Fruit fly (Drosophila melanogaster) whole organism, wandering third instar larva: ENCODE measurements around the gene CG42458.

Experiments
- Abd-B ChIP-seq: fragments of >200 bp; optimal IDR thresholded peaks from 2 replicates; lab custom pipeline; 2017; ENCODE audit warnings: missing biosample characterization, missing genetic modification characterization
- CG9705 ChIP-seq: fragments of 200-800 bp; sonication (Bioruptor generic); optimal IDR thresholded peaks from 2 replicates; lab custom pipeline; 2018; ENCODE audit warnings: missing biosample characterization, mild to moderate bottlenecking, missing genetic modification characterization
- CrebA ChIP-seq: fragments of 200-800 bp; sonication (Bioruptor generic); optimal IDR thresholded peaks from 2 replicates; lab custom pipeline; 2016; ENCODE audit warnings: missing biosample characterization, mild to moderate bottlenecking, missing genetic modification characterization, borderline replicate concordance
- Dfd ChIP-seq: fragments of >200 bp; optimal IDR thresholded peaks from 2 replicates; lab custom pipeline; 2017; ENCODE audit warnings: missing biosample characterization, missing genetic modification characterization
- GATAd ChIP-seq: sonication (Bioruptor generic); optimal IDR thresholded peaks from 2 replicates; lab custom pipeline; 2016; ENCODE audit warnings: missing biosample characterization, missing genetic modification characterization
- Hnf4 ChIP-seq: fragments of 200-800 bp; sonication (Bioruptor generic); optimal IDR thresholded peaks from 2 replicates; lab custom pipeline; 2016; ENCODE audit warnings: missing biosample characterization, mild to moderate bottlenecking, missing genetic modification characterization
- Hr78 ChIP-seq: fragments of >200 bp; optimal IDR thresholded peaks from 2 replicates; lab custom pipeline; 2017; ENCODE audit warnings: missing biosample characterization, missing genetic modification characterization
- Hr83 ChIP-seq: fragments of 200-300 bp; sonication (Bioruptor generic); optimal IDR thresholded peaks from 2 replicates; lab custom pipeline; 2016; ENCODE audit warnings: missing biosample characterization, mild to moderate bottlenecking, missing genetic modification characterization, moderate library complexity; ENCODE audit not compliant: poor library complexity, severe bottlenecking
- Jra ChIP-seq: sonication (Bioruptor generic); optimal IDR thresholded peaks from 2 replicates; lab custom pipeline; 2016; ENCODE audit warnings: missing biosample characterization, missing genetic modification characterization
- Mio ChIP-seq: sonication (Bioruptor generic); optimal IDR thresholded peaks from 2 replicates; lab custom pipeline; 2016; ENCODE audit warnings: missing biosample characterization, missing genetic modification characterization
- N ChIP-seq: fragments of >200 bp; optimal IDR thresholded peaks from 2 replicates; lab custom pipeline; 2018; ENCODE audit warnings: missing biosample characterization, missing external identifiers, missing genetic modification characterization
- OdsH ChIP-seq: fragments of 200-800 bp; sonication (Bioruptor generic); optimal IDR thresholded peaks from 2 replicates; lab custom pipeline; 2016; ENCODE audit warnings: missing biosample characterization, mild to moderate bottlenecking, missing genetic modification characterization
- Rel ChIP-seq, 2 experiments: fragments of 200-800 bp; sonication (Bioruptor generic) in 1 of 2; optimal IDR thresholded peaks; 2 replicates in 1 of 2; 3 replicates in 1 of 2; lab custom pipeline; 2016 to 2019; ENCODE audit warnings: mild to moderate bottlenecking in 2 of 2, missing biosample characterization in 2 of 2, missing genetic modification characterization in 2 of 2, moderate library complexity in 1 of 2
- Sp1 ChIP-seq: fragments of 200-800 bp; sonication (Bioruptor generic); optimal IDR thresholded peaks from 3 replicates; lab custom pipeline; 2019; ENCODE audit warnings: missing biosample characterization, mild to moderate bottlenecking, missing genetic modification characterization, moderate library complexity
- Vsx2 ChIP-seq: fragments of 200-300, 225-300 bp; sonication (Bioruptor generic); optimal IDR thresholded peaks from 2 replicates; lab custom pipeline; 2018; ENCODE audit warnings: missing biosample characterization, missing genetic modification characterization; ENCODE audit not compliant: partially characterized antibody
- br ChIP-seq: fragments of 200-800 bp; sonication (Bioruptor generic); optimal IDR thresholded peaks from 2 replicates; lab custom pipeline; 2016; ENCODE audit warnings: missing biosample characterization, missing genetic modification characterization
- brk ChIP-seq: fragments of 200-800 bp; sonication (Bioruptor generic); optimal IDR thresholded peaks from 2 replicates; lab custom pipeline; 2016; ENCODE audit warnings: missing biosample characterization, mild to moderate bottlenecking, missing genetic modification characterization
- dl ChIP-seq, 2 experiments: fragments of 175-275, 200-275 bp in 1 of 2; fragments of 200-275 bp in 1 of 2; sonication (Bioruptor generic); optimal IDR thresholded peaks; lab custom pipeline; 2018; ENCODE audit warnings: mild to moderate bottlenecking in 2 of 2, missing biosample characterization in 2 of 2, missing genetic modification characterization in 2 of 2, moderate library complexity in 2 of 2; ENCODE audit not compliant: partially characterized antibody in 2 of 2, insufficient read depth in 1 of 2
- ey ChIP-seq: fragments of 200-800 bp; sonication (Bioruptor generic); optimal IDR thresholded peaks from 2 replicates; lab custom pipeline; 2016; ENCODE audit warnings: missing biosample characterization, missing genetic modification characterization
- foxo ChIP-seq, 2 experiments: fragments of 200-800 bp; sonication (Bioruptor generic); optimal IDR thresholded peaks; 2 replicates in 1 of 2; 3 replicates in 1 of 2; lab custom pipeline; 2016 to 2017; ENCODE audit warnings: missing biosample characterization in 2 of 2, missing genetic modification characterization in 2 of 2
- fru ChIP-seq: fragments of 200-800 bp; sonication (Bioruptor generic); optimal IDR thresholded peaks from 3 replicates; lab custom pipeline; 2016; ENCODE audit warnings: missing biosample characterization, mild to moderate bottlenecking, missing genetic modification characterization
- h ChIP-seq: fragments of 200-800 bp; sonication (Bioruptor generic); optimal IDR thresholded peaks from 3 replicates; lab custom pipeline; 2016; ENCODE audit warnings: missing biosample characterization, mild to moderate bottlenecking, missing genetic modification characterization
- jim ChIP-seq: fragments of 175-275, 200-325 bp; sonication (Bioruptor generic); optimal IDR thresholded peaks from 2 replicates; lab custom pipeline; 2016; ENCODE audit warnings: missing biosample characterization, mild to moderate bottlenecking, missing genetic modification characterization
- lola ChIP-seq: fragments of >200 bp; optimal IDR thresholded peaks from 2 replicates; lab custom pipeline; 2017; ENCODE audit warnings: missing biosample characterization, missing genetic modification characterization
- psq ChIP-seq: fragments of 200-800 bp; sonication (Bioruptor generic); optimal IDR thresholded peaks from 3 replicates; lab custom pipeline; 2017; ENCODE audit warnings: missing biosample characterization, mild to moderate bottlenecking, missing genetic modification characterization, moderate library complexity
- rgr ChIP-seq: fragments of 200-800 bp; sonication (Bioruptor generic); optimal IDR thresholded peaks from 3 replicates; lab custom pipeline; 2016; ENCODE audit warnings: missing biosample characterization, mild to moderate bottlenecking, missing genetic modification characterization
- sage ChIP-seq: fragments of 200-800 bp; sonication (Bioruptor generic); optimal IDR thresholded peaks from 2 replicates; lab custom pipeline; 2016; ENCODE audit warnings: missing biosample characterization, mild to moderate bottlenecking, missing genetic modification characterization
- sv ChIP-seq: fragments of 200-800 bp; sonication (Bioruptor generic); optimal IDR thresholded peaks from 3 replicates; lab custom pipeline; 2016; ENCODE audit warnings: missing biosample characterization, missing genetic modification characterization
- tai ChIP-seq: sonication (Bioruptor generic); optimal IDR thresholded peaks from 2 replicates; lab custom pipeline; 2016; ENCODE audit warnings: missing biosample characterization, missing genetic modification characterization
- usp ChIP-seq: fragments of >200 bp; optimal IDR thresholded peaks from 2 replicates; lab custom pipeline; 2017; ENCODE audit warnings: missing biosample characterization, missing genetic modification characterization
- woc ChIP-seq: sonication (Bioruptor generic); optimal IDR thresholded peaks from 2 replicates; lab custom pipeline; 2016; ENCODE audit warnings: missing biosample characterization, mild to moderate bottlenecking, missing genetic modification characterization

The CG42458 gene

DNA sequence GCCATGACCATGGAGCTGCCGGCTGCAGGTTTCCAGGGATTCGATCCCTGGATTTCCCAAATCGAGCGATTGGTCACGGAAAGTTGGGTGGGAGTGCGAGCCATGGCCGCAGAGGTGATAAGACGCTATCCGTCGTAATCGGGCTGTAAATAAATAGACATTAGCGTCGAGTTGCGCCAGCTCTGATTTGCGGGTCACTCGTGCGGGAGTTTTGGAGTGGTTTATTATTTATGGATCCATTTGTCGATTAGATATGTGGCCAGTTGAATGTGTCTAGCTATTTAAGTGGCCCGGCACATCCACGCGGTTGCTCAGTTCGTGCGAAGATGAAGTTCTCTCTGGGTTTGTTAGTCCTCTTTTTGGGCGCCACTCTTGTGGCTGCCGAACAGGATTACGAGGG lies 25.6 kb upstream of the CG42458 start, which contains the start of gene CG8562:
Gene CG8562, plus strand, starts transcription at position 307 of the 400 bp plus-strand sequence.
- TF ChIP-seq lola (no peak), foxo (GFP tag; optimal IDR thresholded peaks at IDR 0.05; lab: Kevin White, UChicago) (no peak), sage (GFP tag; lab: Kevin White, UChicago) (no peak), CG9705 (GFP tag; lab: Kevin White, UChicago) (no peak), usp (GFP tag; lab: Kevin White, UChicago) (no peak), Mio (no peak), Hr83 (GFP tag; lab: Kevin White, UChicago) (no peak), woc (no peak), Dfd (GFP tag; lab: Kevin White, UChicago) (no peak), tai (GFP tag; lab: Kevin White, UChicago) (no peak)
- TF ChIP-seq, all 38 proteins: peak for 0

DNA sequence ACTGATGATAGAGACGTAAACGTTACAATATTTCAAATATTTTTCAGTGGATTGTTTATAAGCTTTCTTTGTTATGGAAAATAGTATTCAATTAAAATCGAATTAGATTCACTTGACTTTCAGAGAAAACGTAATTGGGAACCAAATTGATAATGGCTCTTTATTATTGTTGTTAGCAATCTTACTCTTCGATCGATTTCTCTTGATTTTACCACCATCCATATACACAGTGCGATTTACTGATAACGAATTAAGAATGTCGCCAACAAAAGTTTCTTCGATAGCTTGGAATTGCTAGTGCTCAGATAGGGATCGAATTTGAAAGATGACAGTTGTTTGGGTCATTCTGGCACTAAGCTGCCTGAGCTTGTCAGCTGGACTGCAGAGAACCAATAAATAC lies 23.9 kb upstream of the CG42458 start, which contains the start of gene CG18417:
Gene CG18417, plus strand, starts transcription at position 301 of the 400 bp plus-strand sequence.
- no peak for TF ChIP-seq Jra (GFP tag; lab: Kevin White, UChicago)
- no peak for TF ChIP-seq Dfd (GFP tag; lab: Kevin White, UChicago)
- TF ChIP-seq brk (GFP tag; lab: Kevin White, UChicago), result no peak
- no peak for TF ChIP-seq Hr83 (GFP tag; lab: Kevin White, UChicago)
- no peak for TF ChIP-seq Hr78 (GFP tag; lab: Kevin White, UChicago)
- no peak for TF ChIP-seq lola
- TF ChIP-seq Rel (GFP tag; optimal IDR thresholded peaks at IDR 0.05; lab: Kevin White, UChicago), result no peak
- TF ChIP-seq Rel (tag; optimal IDR thresholded peaks at IDR 0.05; lab: Kevin White, UChicago), result no peak
- no peak for TF ChIP-seq br (GFP tag; lab: Kevin White, UChicago)
- TF ChIP-seq OdsH, result no peak
- no peak for TF ChIP-seq psq
- no peak for TF ChIP-seq Abd-B
- no peak for TF ChIP-seq GATAd (GFP tag; lab: Kevin White, UChicago)
- no peak for TF ChIP-seq Mio
- no peak for TF ChIP-seq CG9705 (GFP tag; lab: Kevin White, UChicago)
- TF ChIP-seq sv (GFP tag; lab: Kevin White, UChicago), result no peak
- TF ChIP-seq fru, result no peak
- TF ChIP-seq usp (GFP tag; lab: Kevin White, UChicago), result no peak
- no peak for TF ChIP-seq rgr (GFP tag; lab: Kevin White, UChicago)

DNA sequence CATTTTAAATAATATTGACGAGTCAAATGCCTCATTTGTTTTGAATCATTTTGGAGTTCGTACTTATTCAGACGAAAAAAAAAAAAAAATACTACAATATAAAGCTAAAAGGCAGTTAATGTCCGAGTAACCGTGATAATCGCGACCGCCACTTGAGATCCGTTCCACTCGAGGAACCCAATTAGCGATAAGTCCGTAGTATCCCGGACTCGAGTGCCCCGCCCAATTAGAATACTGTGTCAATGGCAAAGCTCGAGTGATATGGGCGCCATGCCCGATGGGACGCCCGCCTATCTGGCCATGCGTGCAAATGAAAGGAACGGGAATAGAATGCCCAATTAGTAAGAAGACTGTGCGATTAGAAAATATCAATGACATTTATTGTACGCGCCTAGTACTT lies 21.7 kb upstream of the CG42458 start:
- TF ChIP-seq Vsx2 (GFP tag; lab: Kevin White, UChicago), result no peak
- TF ChIP-seq sage (GFP tag; lab: Kevin White, UChicago), result no peak
- no peak for TF ChIP-seq foxo (GFP tag; optimal IDR thresholded peaks at IDR 0.05; lab: Kevin White, UChicago)
- TF ChIP-seq rgr (GFP tag; lab: Kevin White, UChicago), result no peak
- no peak for TF ChIP-seq h (GFP tag; lab: Kevin White, UChicago)
- no peak for TF ChIP-seq Jra (GFP tag; lab: Kevin White, UChicago)
- TF ChIP-seq fru, result no peak
- no peak for TF ChIP-seq tai (GFP tag; lab: Kevin White, UChicago)
- no peak for TF ChIP-seq OdsH
- no peak for TF ChIP-seq N (GFP tag; lab: Kevin White, UChicago)

DNA sequence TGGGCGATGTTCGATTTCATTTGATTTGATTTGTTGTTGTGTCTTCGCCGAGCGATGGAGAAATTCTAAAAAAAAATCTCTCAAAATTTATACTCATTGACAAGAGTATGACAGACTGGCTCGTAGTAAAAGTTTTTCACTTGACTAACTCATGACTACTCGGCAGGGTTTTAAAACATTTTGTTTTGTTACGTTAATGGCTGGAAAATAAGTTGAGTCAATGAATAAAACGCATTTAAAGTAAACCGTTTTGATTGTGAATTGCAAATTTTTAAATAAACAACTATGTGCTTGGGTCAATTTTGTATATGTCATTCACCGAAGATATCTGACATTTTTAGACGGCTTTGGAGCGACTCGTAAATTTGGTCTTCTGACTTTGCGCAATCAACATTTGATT lies 19.5 kb upstream of the CG42458 start, which contains the start of gene CG8560:
Gene CG8560, minus strand, starts transcription at position 101 of the 400 bp plus-strand sequence.
- TF ChIP-seq Mio (no peak), lola (no peak), CrebA (GFP tag; lab: Kevin White, UChicago) (no peak), Hnf4 (GFP tag; lab: Kevin White, UChicago) (no peak)

DNA sequence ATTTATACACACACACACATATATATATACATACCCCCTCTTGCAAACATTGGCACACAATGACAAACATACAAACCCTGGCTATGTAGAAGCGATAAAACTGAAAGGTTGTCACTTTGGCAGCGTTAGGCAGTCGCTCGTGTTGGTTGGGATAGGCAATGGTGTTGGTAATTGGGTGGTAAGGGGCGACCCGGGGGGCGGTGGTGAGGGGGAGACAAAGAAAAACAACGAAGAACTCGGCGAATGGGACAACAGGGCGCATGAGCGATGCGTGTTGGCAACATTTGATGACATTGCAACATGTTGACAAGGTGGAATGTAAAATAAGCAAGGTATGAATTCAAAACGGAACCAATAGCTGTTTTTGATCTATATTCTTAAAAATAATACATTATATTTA lies 1.0 kb upstream of the CG42458 start:
- TF ChIP-seq OdsH (no peak), psq (no peak), fru (no peak), Hr83 (GFP tag; lab: Kevin White, UChicago) (no peak), sage (GFP tag; lab: Kevin White, UChicago) (no peak), lola (no peak), N (GFP tag; lab: Kevin White, UChicago) (no peak), Jra (GFP tag; lab: Kevin White, UChicago) (no peak), Sp1 (no peak), dl (GFP tag; optimal IDR thresholded peaks at IDR 0.05; lab: Kevin White, UChicago; ENCODE audit: insufficient read depth in 1 of 2, partially characterized antibody in 2 of 2) (no peak), rgr (GFP tag; lab: Kevin White, UChicago) (no peak), Hnf4 (GFP tag; lab: Kevin White, UChicago) (no peak), ey (no peak), Abd-B (no peak), jim (GFP tag; lab: Kevin White, UChicago) (no peak), CG9705 (GFP tag; lab: Kevin White, UChicago) (no peak)
